Worm (Caenorhabditis elegans) whole organism, late embryonic: ENCODE data around the gene Y24D9A.6.

ENCODE experiments used
- gmeb-2 ChIP-seq: sonication (generic microtip); optimal IDR thresholded peaks from 2 replicates; lab custom pipeline; 2016; ENCODE audit warnings: missing genetic modification characterization, inconsistent platforms, missing compliant biosample characterization
- syd-9 ChIP-seq: sonication (generic microtip); optimal IDR thresholded peaks from 2 replicates; lab custom pipeline; 2016; ENCODE audit warnings: mild to moderate bottlenecking, missing genetic modification characterization, moderate library complexity, missing compliant biosample characterization

- TF ChIP-seq syd-9 (tag; lab: Kevin White, UChicago) = no peak
- no peak for TF ChIP-seq gmeb-2 (tag; lab: Kevin White, UChicago)
Observed at ce11 chrIV:4437825-4438224, 37.6 kb upstream of the Y24D9A.6 start.
